Worm (Caenorhabditis elegans): Measurements from ENCODE around the gene C54F6.17.

C54F6.17 gene

DNA sequence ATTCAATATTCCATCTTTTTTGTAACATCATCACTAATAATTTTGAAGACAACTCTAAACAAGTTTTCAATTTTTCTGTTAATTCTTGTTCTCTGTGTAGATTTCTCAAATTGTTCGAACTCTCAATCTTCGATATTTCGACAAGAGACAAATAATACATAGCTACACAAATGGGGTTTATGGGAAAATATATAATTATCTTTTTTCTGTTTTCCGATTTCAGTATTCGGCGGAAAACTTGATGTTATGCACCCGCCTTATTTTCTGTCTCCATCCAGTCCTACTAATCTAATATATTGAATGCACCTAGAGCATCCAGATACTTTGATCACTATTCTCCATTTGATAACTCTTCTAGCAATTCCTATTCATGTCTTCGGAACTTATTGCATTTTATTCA, 11.8 kb downstream of the C54F6.17 start, which contains the start of gene srh-268:
Gene srh-268, plus strand, starts transcription at position 301 of the 400 bp plus-strand sequence.
- no peak for TF ChIP-seq unc-39 (tag; optimal IDR thresholded peaks at IDR 0.05)
- TF ChIP-seq lin-32 (GFP tag; optimal IDR thresholded peaks at IDR 0.05): no peak
- TF ChIP-seq snpc-4 (tag; optimal IDR thresholded peaks at IDR 0.05): no peak
- no peak for TF ChIP-seq hlh-1 (tag; optimal IDR thresholded peaks at IDR 0.05)
- no peak for TF ChIP-seq elt-3 (tag; optimal IDR thresholded peaks at IDR 0.05)
- no peak for TF ChIP-seq zip-8 (tag; optimal IDR thresholded peaks at IDR 0.05)
- TF ChIP-seq drap-1 (GFP tag; optimal IDR thresholded peaks at IDR 0.05): no peak
- TF ChIP-seq elt-1 (tag; optimal IDR thresholded peaks at IDR 0.05; ENCODE audit: borderline replicate concordance, insufficient read depth): no peak

DNA sequence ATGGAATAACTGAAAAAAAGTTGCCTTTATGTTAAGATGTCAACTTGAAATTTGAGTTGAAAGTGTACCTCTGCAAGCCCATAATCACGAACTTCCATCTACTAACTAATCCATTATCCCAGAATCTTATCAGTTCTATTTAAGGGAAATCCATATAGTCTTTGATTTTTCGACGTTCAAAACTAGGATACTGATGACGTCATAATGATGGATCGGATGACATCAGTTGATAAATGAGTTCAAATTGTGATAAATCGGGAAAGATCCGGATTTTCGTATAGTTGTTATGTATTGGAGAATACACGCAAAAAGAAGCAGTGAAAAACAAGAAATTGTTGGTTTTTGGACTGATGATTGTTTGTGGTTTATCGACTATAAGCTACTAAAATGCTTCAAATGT, 16.5 kb downstream of the C54F6.17 start:
- TF ChIP-seq zip-8 (tag; optimal IDR thresholded peaks at IDR 0.05) (peak; percentile 92), mab-5 (tag; optimal IDR thresholded peaks at IDR 0.05) (no peak)

DNA sequence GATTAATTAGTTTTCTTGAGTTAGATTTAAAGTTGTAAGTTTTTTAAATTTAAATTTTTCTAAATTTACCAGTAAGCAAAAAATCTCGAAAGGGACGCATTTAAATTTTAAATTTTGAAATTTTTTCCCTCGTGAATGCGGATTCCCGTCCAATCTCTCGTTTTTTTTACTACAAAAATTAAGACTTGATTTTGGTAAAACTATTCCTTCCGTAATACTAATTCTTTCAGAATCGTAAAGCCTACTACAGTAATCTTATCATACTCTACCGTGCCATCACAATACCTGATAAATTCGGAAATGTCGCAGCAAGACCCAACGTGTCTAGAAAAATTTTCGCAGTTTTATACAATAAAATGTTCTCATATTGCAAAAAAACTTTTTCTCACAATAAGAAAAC, 17.9 kb downstream of the C54F6.17 start, which contains the start of the genes C54F6.19 and nhx-3:
Gene C54F6.19, plus strand, starts transcription at position 301 of the 400 bp plus-strand sequence.
Gene nhx-3, minus strand, starts transcription at position 337 of the 400 bp plus-strand sequence.
- TF ChIP-seq lin-32 (GFP tag; optimal IDR thresholded peaks at IDR 0.05) (no peak), sptf-1 (tag; optimal IDR thresholded peaks at IDR 0.05) (no peak), ham-2 (GFP tag; optimal IDR thresholded peaks at IDR 0.05) (no peak), mls-2 (tag; optimal IDR thresholded peaks at IDR 0.05) (no peak), sem-2 (GFP tag; optimal IDR thresholded peaks at IDR 0.05) (no peak), zip-8 (tag; optimal IDR thresholded peaks at IDR 0.05) (no peak), lin-13 (tag; optimal IDR thresholded peaks at IDR 0.05) (no peak), ceh-43 (GFP tag; optimal IDR thresholded peaks at IDR 0.05) (no peak), bed-3 (GFP tag; optimal IDR thresholded peaks at IDR 0.05) (no peak), nhr-2 (tag; optimal IDR thresholded peaks at IDR 0.05) (no peak), cnd-1 (tag; optimal IDR thresholded peaks at IDR 0.05) (no peak), snpc-4 (tag; optimal IDR thresholded peaks at IDR 0.05) (no peak), pha-4 (tag; optimal IDR thresholded peaks at IDR 0.05) (no peak), nhr-237 (tag; optimal IDR thresholded peaks at IDR 0.05) (no peak), unc-120 (tag; optimal IDR thresholded peaks at IDR 0.05; ENCODE audit: poor library complexity, severe bottlenecking) (no peak), mab-5 (tag; optimal IDR thresholded peaks at IDR 0.05) (no peak), ceh-39 (tag; optimal IDR thresholded peaks at IDR 0.05) (no peak), flh-1 (GFP tag; optimal IDR thresholded peaks at IDR 0.05) (no peak), tbx-8 (GFP tag; optimal IDR thresholded peaks at IDR 0.05) (no peak)

DNA sequence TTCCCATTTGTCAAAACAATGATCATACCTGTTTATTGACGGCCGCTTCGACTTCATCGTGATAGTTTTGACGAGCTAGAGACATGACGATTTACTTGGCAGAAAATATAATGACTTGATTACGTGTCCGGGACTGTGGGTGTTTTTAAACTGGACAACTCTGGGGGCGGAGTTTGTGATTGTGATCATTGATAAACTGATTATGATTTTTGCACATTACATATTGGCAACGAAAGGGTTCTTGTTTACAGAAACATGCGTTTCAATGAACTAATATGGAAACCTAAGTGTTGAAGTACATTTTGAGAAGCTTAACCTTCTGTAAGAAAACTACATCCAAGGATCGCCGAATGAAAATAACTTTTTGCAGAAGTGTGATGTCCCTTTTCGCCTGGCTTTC, 20.2 kb downstream of the C54F6.17 start, which contains the start of gene ftn-1:
Gene ftn-1, minus strand, starts transcription at position 101 of the 400 bp plus-strand sequence.
- no peak for TF ChIP-seq nhr-28 (tag; optimal IDR thresholded peaks at IDR 0.05)
- no peak for TF ChIP-seq nhr-76 (tag; optimal IDR thresholded peaks at IDR 0.05)
- no peak for TF ChIP-seq M03D4.4 (tag; optimal IDR thresholded peaks at IDR 0.05)
- TF ChIP-seq lin-13 (tag; optimal IDR thresholded peaks at IDR 0.05): no peak
- no peak for TF ChIP-seq nhr-12 (tag; optimal IDR thresholded peaks at IDR 0.05)

DNA sequence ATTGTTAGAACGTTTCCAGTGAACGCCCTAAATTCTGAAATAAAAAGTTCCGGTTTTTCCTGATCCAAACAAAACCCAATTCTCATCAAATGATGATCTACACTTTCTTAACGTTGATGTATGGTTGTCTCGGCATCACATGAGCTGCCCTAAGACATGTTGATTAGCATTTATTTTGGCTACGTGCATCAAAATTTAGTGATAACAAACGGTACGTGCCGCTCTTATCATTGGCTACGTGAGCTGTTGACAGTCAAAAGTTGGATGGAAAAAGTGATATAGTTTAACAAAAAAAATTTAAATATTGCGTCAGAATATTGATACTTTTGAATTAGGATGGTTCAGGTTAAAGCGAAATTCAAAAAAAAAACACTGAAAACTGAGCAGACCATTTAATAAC, 20.8 kb downstream of the C54F6.17 start:
- no peak for TF ChIP-seq flh-1 (GFP tag; optimal IDR thresholded peaks at IDR 0.05)
- no peak for TF ChIP-seq ces-1 (GFP tag; optimal IDR thresholded peaks at IDR 0.05)
- TF ChIP-seq tbx-8 (GFP tag; optimal IDR thresholded peaks at IDR 0.05): no peak
- TF ChIP-seq blmp-1 (tag; optimal IDR thresholded peaks at IDR 0.05): no peak
- TF ChIP-seq ham-2 (GFP tag; optimal IDR thresholded peaks at IDR 0.05): no peak
- no peak for TF ChIP-seq unc-120 (tag; optimal IDR thresholded peaks at IDR 0.05; ENCODE audit: poor library complexity, severe bottlenecking)
- no peak for TF ChIP-seq ceh-83 (GFP tag; optimal IDR thresholded peaks at IDR 0.05)

DNA sequence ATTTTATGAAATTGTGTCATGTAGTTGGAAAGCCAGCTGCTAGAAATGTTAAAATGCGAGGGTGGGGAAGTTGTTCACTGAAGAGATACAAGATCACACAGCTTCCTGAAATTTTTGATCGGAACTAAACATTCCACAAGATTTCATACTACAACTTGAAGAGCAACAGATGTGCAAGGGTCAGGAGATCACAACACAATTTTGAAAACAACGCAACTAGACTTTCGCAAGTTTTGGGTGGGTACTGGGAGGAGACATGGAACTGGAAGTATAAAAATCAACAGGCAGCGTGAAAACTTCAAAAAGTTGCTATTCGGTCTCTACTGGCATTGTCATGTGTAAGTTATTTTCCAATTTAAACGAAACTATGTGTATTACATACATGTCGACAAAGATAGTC, 24.6 kb downstream of the C54F6.17 start, which contains the start of gene F19F10.3:
Gene F19F10.3, plus strand, starts transcription at position 301 of the 400 bp plus-strand sequence.
- TF ChIP-seq unc-120 (tag; optimal IDR thresholded peaks at IDR 0.05; ENCODE audit: poor library complexity, severe bottlenecking): no peak
- TF ChIP-seq zip-8 (tag; optimal IDR thresholded peaks at IDR 0.05): no peak
- TF ChIP-seq nhr-237 (tag; optimal IDR thresholded peaks at IDR 0.05): no peak
- no peak for TF ChIP-seq unc-62 (GFP tag; optimal IDR thresholded peaks at IDR 0.05)
- TF ChIP-seq ceh-83 (GFP tag; optimal IDR thresholded peaks at IDR 0.05): no peak
- no peak for TF ChIP-seq blmp-1 (tag; optimal IDR thresholded peaks at IDR 0.05)
- TF ChIP-seq nhr-2 (tag; optimal IDR thresholded peaks at IDR 0.05): no peak
- no peak for TF ChIP-seq snpc-4 (tag; optimal IDR thresholded peaks at IDR 0.05)
- no peak for TF ChIP-seq tbx-8 (GFP tag; optimal IDR thresholded peaks at IDR 0.05)
- TF ChIP-seq sem-2 (GFP tag; optimal IDR thresholded peaks at IDR 0.05): no peak
- no peak for TF ChIP-seq ceh-43 (GFP tag; optimal IDR thresholded peaks at IDR 0.05)
- TF ChIP-seq sptf-1 (tag; optimal IDR thresholded peaks at IDR 0.05): no peak
- TF ChIP-seq lin-13 (tag; optimal IDR thresholded peaks at IDR 0.05): no peak
- TF ChIP-seq elt-3 (tag; optimal IDR thresholded peaks at IDR 0.05): no peak
- no peak for TF ChIP-seq flh-1 (GFP tag; optimal IDR thresholded peaks at IDR 0.05)
- TF ChIP-seq cnd-1 (tag; optimal IDR thresholded peaks at IDR 0.05): no peak
- TF ChIP-seq bed-3 (GFP tag; optimal IDR thresholded peaks at IDR 0.05): no peak
- TF ChIP-seq mep-1 (tag; optimal IDR thresholded peaks at IDR 0.05): no peak
- TF ChIP-seq nhr-12 (tag; optimal IDR thresholded peaks at IDR 0.05): no peak
